Worm (Caenorhabditis elegans) whole organism, late embryonic: ENCODE results near the gene srxa-12.

Experiments used
- T23F11.4 ChIP-seq: fragments of 200-800 bp; sonication (Bioruptor generic); optimal IDR thresholded peaks from 2 replicates; lab custom pipeline; 2018; ENCODE audit warnings: mild to moderate bottlenecking, missing genetic modification characterization, missing compliant biosample characterization
- ahr-1 ChIP-seq: sonication (generic microtip); optimal IDR thresholded peaks from 2 replicates; lab custom pipeline; 2016; ENCODE audit warnings: missing genetic modification characterization, missing compliant biosample characterization
- ceh-14 ChIP-seq: sonication (generic microtip); optimal IDR thresholded peaks from 2 replicates; lab custom pipeline; 2016; ENCODE audit warnings: missing genotype, missing genetic modification characterization, missing compliant biosample characterization
- ceh-18 ChIP-seq: sonication (generic microtip); optimal IDR thresholded peaks from 2 replicates; lab custom pipeline; 2016; ENCODE audit warnings: missing genetic modification characterization, missing compliant biosample characterization
- ceh-2 ChIP-seq: sonication (generic microtip); optimal IDR thresholded peaks from 2 replicates; lab custom pipeline; 2016; ENCODE audit warnings: missing genotype, missing genetic modification characterization, missing compliant biosample characterization
- ceh-22 ChIP-seq: sonication (generic microtip); optimal IDR thresholded peaks from 2 replicates; lab custom pipeline; 2017; ENCODE audit warnings: missing biosample characterization, missing genetic modification characterization
- ceh-24 ChIP-seq: sonication (generic microtip); optimal IDR thresholded peaks from 2 replicates; lab custom pipeline; 2016; ENCODE audit warnings: mild to moderate bottlenecking, missing genetic modification characterization, missing compliant biosample characterization
- ceh-45 ChIP-seq: fragments of 200-800 bp; sonication (Bioruptor generic); IDR thresholded peaks from 2 replicates; pipeline ENCODE4 v1.3.6; 2022; ENCODE audit warnings: missing genetic modification reagents, missing genetic modification characterization, missing compliant biosample characterization
- ceh-6 ChIP-seq: fragments of 200-800 bp; sonication (Bioruptor generic); optimal IDR thresholded peaks from 2 replicates; lab custom pipeline; 2018; ENCODE audit warnings: mild to moderate bottlenecking, missing genetic modification characterization, missing compliant biosample characterization
- ceh-9 ChIP-seq: sonication (generic microtip); optimal IDR thresholded peaks from 2 replicates; lab custom pipeline; 2016; ENCODE audit warnings: mild to moderate bottlenecking, missing genetic modification characterization, inconsistent platforms, missing compliant biosample characterization
- che-1 ChIP-seq: sonication (generic microtip); optimal IDR thresholded peaks from 2 replicates; lab custom pipeline; 2016; ENCODE audit warnings: mild to moderate bottlenecking, missing genetic modification characterization, missing compliant biosample characterization
- dmd-4 ChIP-seq: sonication (generic microtip); optimal IDR thresholded peaks from 2 replicates; lab custom pipeline; 2016; ENCODE audit warnings: borderline replicate concordance, missing genetic modification characterization, missing compliant biosample characterization
- dve-1 ChIP-seq: sonication (generic microtip); optimal IDR thresholded peaks from 2 replicates; lab custom pipeline; 2017; ENCODE audit warnings: antibody characterized with exemption, mild to moderate bottlenecking, missing genetic modification characterization, missing compliant biosample characterization
- elt-2 ChIP-seq: sonication (generic microtip); optimal IDR thresholded peaks from 2 replicates; lab custom pipeline; 2016; ENCODE audit warnings: missing genetic modification reagents, missing genetic modification characterization, missing compliant biosample characterization
- elt-4 ChIP-seq: sonication (generic microtip); optimal IDR thresholded peaks from 2 replicates; lab custom pipeline; 2016; ENCODE audit warnings: missing genetic modification characterization, missing compliant biosample characterization
- ets-4 ChIP-seq: sonication (generic microtip); optimal IDR thresholded peaks from 2 replicates; lab custom pipeline; 2016; ENCODE audit warnings: missing genetic modification characterization, missing compliant biosample characterization
- eyg-1 ChIP-seq: sonication (generic microtip); optimal IDR thresholded peaks from 2 replicates; lab custom pipeline; 2016; ENCODE audit warnings: missing genotype, missing genetic modification characterization, missing compliant biosample characterization
- fax-1 ChIP-seq: sonication (generic microtip); optimal IDR thresholded peaks from 2 replicates; lab custom pipeline; 2016; ENCODE audit warnings: missing genotype, missing genetic modification characterization, missing compliant biosample characterization
- fkh-10 ChIP-seq: fragments of 150-350 bp; optimal IDR thresholded peaks from 2 replicates; lab custom pipeline; 2014; ENCODE audit warnings: missing biosample characterization, missing genetic modification reagents, missing genetic modification characterization
- fkh-6 ChIP-seq: sonication (generic microtip); optimal IDR thresholded peaks from 2 replicates; lab custom pipeline; 2016; ENCODE audit warnings: missing genetic modification characterization, missing compliant biosample characterization
- hlh-30 ChIP-seq: sonication (generic microtip); optimal IDR thresholded peaks from 2 replicates; lab custom pipeline; 2017; ENCODE audit warnings: antibody characterized with exemption, missing genetic modification characterization, missing compliant biosample characterization; ENCODE audit not compliant: insufficient read depth
- hlh-6 ChIP-seq: sonication (generic microtip); optimal IDR thresholded peaks from 2 replicates; lab custom pipeline; 2016; ENCODE audit warnings: missing genotype, missing genetic modification characterization, missing compliant biosample characterization
- hlh-8 ChIP-seq: sonication (generic microtip); optimal IDR thresholded peaks from 2 replicates; lab custom pipeline; 2016; ENCODE audit warnings: missing genotype, missing genetic modification characterization, missing compliant biosample characterization
- lim-6 ChIP-seq: sonication (generic microtip); optimal IDR thresholded peaks from 2 replicates; lab custom pipeline; 2016; ENCODE audit warnings: missing genetic modification characterization, missing compliant biosample characterization
- mec-3 ChIP-seq: sonication (generic microtip); optimal IDR thresholded peaks from 2 replicates; lab custom pipeline; 2016; ENCODE audit warnings: borderline replicate concordance, missing genetic modification characterization, missing compliant biosample characterization
- npax-4 ChIP-seq: sonication (generic microtip); optimal IDR thresholded peaks from 2 replicates; lab custom pipeline; 2016; ENCODE audit warnings: missing genetic modification characterization, missing compliant biosample characterization
- odd-2 ChIP-seq: sonication (generic microtip); optimal IDR thresholded peaks from 2 replicates; lab custom pipeline; 2017; ENCODE audit warnings: antibody characterized with exemption, mild to moderate bottlenecking, missing genetic modification characterization, missing compliant biosample characterization
- pax-1 ChIP-seq: fragments of 150-350 bp; optimal IDR thresholded peaks from 2 replicates; lab custom pipeline; 2014; ENCODE audit warnings: missing biosample characterization, missing genetic modification characterization
- pqm-1 ChIP-seq: sonication (generic microtip); optimal IDR thresholded peaks from 2 replicates; lab custom pipeline; 2016; ENCODE audit warnings: missing genetic modification characterization, missing compliant biosample characterization
- pros-1 ChIP-seq: fragments of 150-350 bp; optimal IDR thresholded peaks from 2 replicates; lab custom pipeline; 2014; ENCODE audit warnings: missing biosample characterization, missing genetic modification reagents, missing genetic modification characterization
- rnt-1 ChIP-seq: sonication (generic microtip); optimal IDR thresholded peaks from 2 replicates; lab custom pipeline; 2016; ENCODE audit warnings: missing genetic modification characterization, missing compliant biosample characterization
- sdc-2 ChIP-seq: sonication (generic microtip); optimal IDR thresholded peaks from 2 replicates; lab custom pipeline; 2016; ENCODE audit warnings: missing genotype, missing genetic modification characterization, missing compliant biosample characterization
- sox-4 ChIP-seq: sonication (generic microtip); optimal IDR thresholded peaks from 2 replicates; lab custom pipeline; 2017; ENCODE audit warnings: mild to moderate bottlenecking, missing genetic modification characterization, inconsistent platforms, missing compliant biosample characterization
- syd-9 ChIP-seq: sonication (generic microtip); optimal IDR thresholded peaks from 2 replicates; lab custom pipeline; 2016; ENCODE audit warnings: mild to moderate bottlenecking, missing genetic modification characterization, moderate library complexity, missing compliant biosample characterization
- tbx-7 ChIP-seq: sonication (generic microtip); optimal IDR thresholded peaks from 2 replicates; lab custom pipeline; 2016; ENCODE audit warnings: missing genotype, missing genetic modification characterization, missing compliant biosample characterization
- unc-55 ChIP-seq: sonication (generic microtip); optimal IDR thresholded peaks from 2 replicates; lab custom pipeline; 2017; ENCODE audit warnings: missing biosample characterization, missing genetic modification reagents, missing genetic modification characterization
- unc-86 ChIP-seq: sonication (generic microtip); optimal IDR thresholded peaks from 2 replicates; lab custom pipeline; 2016; ENCODE audit warnings: missing genetic modification characterization, missing compliant biosample characterization
- zip-5 ChIP-seq: sonication (generic microtip); optimal IDR thresholded peaks from 2 replicates; lab custom pipeline; 2016; ENCODE audit warnings: missing genetic modification characterization, missing compliant biosample characterization
- ztf-16 ChIP-seq: sonication (generic microtip); optimal IDR thresholded peaks from 2 replicates; lab custom pipeline; 2017; ENCODE audit warnings: missing genetic modification characterization, missing compliant biosample characterization

srxa-12 gene

DNA sequence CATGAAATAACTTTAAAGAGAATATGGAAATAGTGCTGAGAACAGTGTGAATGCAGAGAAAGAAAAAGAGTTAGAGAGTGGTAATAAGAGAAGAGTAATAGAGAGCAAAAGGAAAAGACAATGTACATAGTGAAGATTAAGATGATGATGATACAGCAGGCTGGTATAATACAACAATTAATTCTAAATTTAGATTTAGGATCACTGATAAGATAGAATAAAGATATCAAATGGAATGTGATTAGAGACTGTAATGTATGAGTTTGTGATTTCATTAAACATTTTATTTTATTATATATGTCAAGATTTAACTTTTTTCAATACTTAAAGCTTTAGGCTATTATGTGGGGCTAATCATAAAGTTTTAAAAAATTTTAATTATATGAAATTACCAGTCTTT is 26.7 kb downstream of the srxa-12 start, which contains the start of gene R10D12.8:
Gene R10D12.8, minus strand, starts transcription at position 101 of the 400 bp plus-strand sequence.
- no peak for TF ChIP-seq ceh-2 (tag; lab: Kevin White, UChicago)
- TF ChIP-seq tbx-7 = no peak
- no peak for TF ChIP-seq pqm-1 (tag; lab: Kevin White, UChicago)
- no peak for TF ChIP-seq odd-2 (tag; lab: Kevin White, UChicago)
- no peak for TF ChIP-seq hlh-30 (tag; lab: Kevin White, UChicago)
- TF ChIP-seq ahr-1 = no peak
- TF ChIP-seq hlh-8 = no peak
- TF ChIP-seq pros-1 (tag; lab: Kevin White, UChicago) = no peak
- no peak for TF ChIP-seq che-1 (tag; lab: Kevin White, UChicago)
- TF ChIP-seq, all 69 proteins: peak for 0

ce11 chrV:13954056-13954455 is 27.6 kb downstream of the srxa-12 start, which contains the start of gene swt-6:
TSS of gene swt-6 (plus strand) at chrV:13954356.
- no peak for TF ChIP-seq syd-9 (tag; lab: Kevin White, UChicago)
- TF ChIP-seq ets-4 (tag; lab: Kevin White, UChicago) = no peak
- no peak for TF ChIP-seq ceh-45 (GFP tag; lab: Robert Waterston, UW)
- TF ChIP-seq sox-4 (tag; lab: Kevin White, UChicago) = no peak
- TF ChIP-seq unc-86 (tag; lab: Kevin White, UChicago) = no peak
- TF ChIP-seq dve-1 = no peak

DNA sequence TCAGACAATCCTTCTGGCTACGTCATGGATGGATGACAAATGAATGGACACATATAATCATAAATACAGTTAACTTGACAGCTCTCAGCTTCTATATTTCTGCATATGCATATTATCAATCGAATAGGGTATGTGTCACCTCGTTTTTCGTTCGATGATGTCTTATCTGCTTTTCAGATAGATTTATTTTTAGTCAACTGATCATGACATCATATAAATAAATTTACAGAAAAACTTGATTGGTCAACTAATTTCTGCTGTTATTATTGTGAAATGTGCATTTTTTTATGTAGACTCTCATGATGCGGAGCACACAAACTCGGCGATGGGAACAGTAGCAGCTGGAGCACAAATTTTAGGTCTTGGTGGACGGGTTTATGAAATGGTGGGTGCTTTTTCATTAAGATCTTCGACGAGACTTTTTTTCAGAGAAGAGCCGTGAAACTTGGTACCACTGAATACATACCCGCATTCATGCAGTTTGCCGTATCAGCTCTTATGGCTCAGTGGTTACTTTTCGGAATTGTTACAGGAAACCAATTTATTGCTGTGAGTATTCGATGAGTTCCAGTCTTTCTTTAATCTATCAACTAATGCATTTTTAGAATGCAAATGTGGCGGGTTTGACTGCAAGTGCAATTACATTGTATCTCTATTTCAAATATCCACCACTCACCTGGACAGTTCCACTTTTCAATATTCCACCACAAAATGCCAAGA is 29.0 kb downstream of the srxa-12 start:
- no peak for TF ChIP-seq T23F11.4 (GFP tag; lab: Kevin White, UChicago)
- no peak for TF ChIP-seq npax-4 (tag; lab: Kevin White, UChicago)
- no peak for TF ChIP-seq fkh-10 (GFP tag; lab: Kevin White, UChicago)
- TF ChIP-seq elt-2 = no peak
- no peak for TF ChIP-seq ceh-18
- no peak for TF ChIP-seq ceh-6 (GFP tag; lab: Kevin White, UChicago)
- no peak for TF ChIP-seq dve-1
- no peak for TF ChIP-seq mec-3 (tag; lab: Kevin White, UChicago)
- TF ChIP-seq tbx-7 = no peak
- TF ChIP-seq hlh-6 (tag; lab: Kevin White, UChicago) = no peak
- TF ChIP-seq dmd-4 (tag; lab: Kevin White, UChicago) = no peak
- TF ChIP-seq lim-6 (tag; lab: Kevin White, UChicago) = no peak
- no peak for TF ChIP-seq zip-5
- no peak for TF ChIP-seq ztf-16 (tag; lab: Kevin White, UChicago)
- TF ChIP-seq elt-4 = no peak
- TF ChIP-seq syd-9 (tag; lab: Kevin White, UChicago) = no peak
- no peak for TF ChIP-seq ceh-24 (tag; lab: Kevin White, UChicago)
- TF ChIP-seq pax-1 (tag; lab: Kevin White, UChicago) = no peak
- TF ChIP-seq ceh-9 = no peak
- no peak for TF ChIP-seq fkh-6 (tag; lab: Kevin White, UChicago)

DNA sequence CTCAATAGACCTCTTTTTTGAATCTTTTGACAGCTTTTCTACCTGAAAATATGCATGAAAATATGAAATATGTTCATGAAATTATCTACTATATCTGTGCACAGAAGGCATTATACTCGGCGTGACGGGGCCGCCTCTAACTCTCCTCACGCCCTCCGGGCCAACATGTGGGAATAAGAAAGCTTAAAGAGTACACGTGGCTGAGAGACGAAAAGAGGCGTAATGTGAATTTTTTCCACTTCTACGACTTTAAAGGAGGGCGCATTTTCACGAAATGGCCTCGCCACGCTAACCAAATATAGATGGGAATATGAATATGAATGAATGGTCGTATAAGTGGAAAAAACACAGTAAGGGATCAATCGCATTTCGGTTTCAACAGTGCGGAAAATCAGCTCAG is 31.2 kb downstream of the srxa-12 start:
- TF ChIP-seq ceh-14 (tag; lab: Kevin White, UChicago) = no peak
- TF ChIP-seq npax-4 (tag; lab: Kevin White, UChicago) = no peak
- TF ChIP-seq eyg-1 (tag; lab: Kevin White, UChicago) = no peak
- TF ChIP-seq ceh-22 = no peak
- no peak for TF ChIP-seq pqm-1 (tag; lab: Kevin White, UChicago)
- no peak for TF ChIP-seq ahr-1
- TF ChIP-seq rnt-1 (tag; lab: Kevin White, UChicago) = no peak
- no peak for TF ChIP-seq ceh-24 (tag; lab: Kevin White, UChicago)
- no peak for TF ChIP-seq unc-55 (GFP tag; lab: Kevin White, UChicago)
- TF ChIP-seq fax-1 = no peak
- no peak for TF ChIP-seq sdc-2 (tag; lab: Kevin White, UChicago)
- TF ChIP-seq che-1 (tag; lab: Kevin White, UChicago) = no peak
